Worm (Caenorhabditis elegans) whole organism, young adult: ENCODE results near the gene msp-81.

Experiments
- B0035.1 ChIP-seq: sonication (generic microtip); optimal IDR thresholded peaks from 2 replicates; lab custom pipeline; 2016; ENCODE audit warnings: missing genetic modification characterization, mild to moderate bottlenecking, missing compliant biosample characterization, missing genotype, missing genetic modification reagents
- C06A6.2 ChIP-seq: fragments of 200-800 bp; sonication (Bioruptor generic); conservative IDR thresholded peaks from 2 replicates; pipeline ENCODE4 v1.3.6; 2022; ENCODE audit warnings: missing genetic modification characterization, missing compliant biosample characterization
- F23B12.7 ChIP-seq: sonication (generic microtip); optimal IDR thresholded peaks from 2 replicates; lab custom pipeline; 2017; ENCODE audit warnings: missing genetic modification characterization, mild to moderate bottlenecking, missing compliant biosample characterization, antibody characterized with exemption, moderate library complexity; ENCODE audit not compliant: insufficient read depth
- F57C9.4 ChIP-seq: sonication (generic microtip); optimal IDR thresholded peaks from 2 replicates; lab custom pipeline; 2017; ENCODE audit warnings: mild to moderate bottlenecking, missing genetic modification characterization, missing compliant biosample characterization
- K11D2.4 ChIP-seq: fragments of 200-800 bp; sonication (Bioruptor generic); IDR thresholded peaks from 2 replicates; pipeline ENCODE4 v1.3.6; 2022; ENCODE audit warnings: missing genetic modification reagents, missing genetic modification characterization, missing compliant biosample characterization
- ZK185.1 ChIP-seq: sonication (generic microtip); optimal IDR thresholded peaks from 2 replicates; lab custom pipeline; 2016; ENCODE audit warnings: mild to moderate bottlenecking, missing genetic modification characterization, missing compliant biosample characterization; ENCODE audit not compliant: poor library complexity, severe bottlenecking
- aptf-2 ChIP-seq: fragments of 200-800 bp; sonication (Bioruptor generic); conservative IDR thresholded peaks from 2 replicates; pipeline ENCODE4 v1.3.6; 2022; ENCODE audit warnings: missing genetic modification reagents, missing genetic modification characterization, missing compliant biosample characterization
- atf-7 ChIP-seq: sonication (generic microtip); optimal IDR thresholded peaks from 2 replicates; lab custom pipeline; 2017; ENCODE audit warnings: mild to moderate bottlenecking, missing genetic modification characterization, missing compliant biosample characterization
- attf-5 ChIP-seq: fragments of 200-800 bp; sonication (Bioruptor generic); optimal IDR thresholded peaks from 2 replicates; lab custom pipeline; 2018; ENCODE audit warnings: mild to moderate bottlenecking, missing genetic modification characterization, missing compliant biosample characterization
- bed-1 ChIP-seq: fragments of 200-800 bp; sonication (Bioruptor generic); IDR thresholded peaks from 2 replicates; pipeline ENCODE4 v1.3.6; 2022; ENCODE audit warnings: missing genetic modification reagents, missing genetic modification characterization, missing compliant biosample characterization
- ccch-3 ChIP-seq: fragments of 200-800 bp; sonication (Bioruptor generic); optimal IDR thresholded peaks from 2 replicates; lab custom pipeline; 2018; ENCODE audit warnings: mild to moderate bottlenecking, missing genetic modification characterization, missing compliant biosample characterization
- cebp-1 ChIP-seq, 2 experiments: fragments of 200-800 bp in 1 of 2; sonication (Bioruptor generic) in 1 of 2; sonication (generic microtip) in 1 of 2; IDR thresholded peaks in 1 of 2; optimal IDR thresholded peaks in 1 of 2; 2 replicates each; pipeline versions ENCODE4 v1.3.6 to Lab custom; 2017 to 2022; ENCODE audit warnings: missing compliant biosample characterization in 2 of 2, missing genetic modification characterization in 2 of 2, mild to moderate bottlenecking in 1 of 2, missing genetic modification reagents in 1 of 2, moderate library complexity in 1 of 2
- cebp-2 ChIP-seq: fragments of 200-800 bp; sonication (Bioruptor generic); IDR thresholded peaks from 2 replicates; pipeline ENCODE4 v1.3.6; 2022; ENCODE audit warnings: missing genetic modification characterization, missing compliant biosample characterization
- ceh-58 ChIP-seq: fragments of 200-800 bp; sonication (Bioruptor generic); IDR thresholded peaks from 2 replicates; pipeline ENCODE4 v1.3.6; 2022; ENCODE audit warnings: missing genetic modification characterization, missing compliant biosample characterization
- ceh-79 ChIP-seq: sonication (generic microtip); optimal IDR thresholded peaks from 2 replicates; lab custom pipeline; 2017; ENCODE audit warnings: mild to moderate bottlenecking, missing genetic modification characterization, missing compliant biosample characterization
- dox-1 ChIP-seq: fragments of 200-800 bp; sonication (Bioruptor generic); IDR thresholded peaks from 2 replicates; pipeline ENCODE4 v1.3.6; 2022; ENCODE audit warnings: missing genetic modification reagents, missing genetic modification characterization, missing compliant biosample characterization
- dpl-1 ChIP-seq: fragments of 150-350 bp; optimal IDR thresholded peaks from 2 replicates; lab custom pipeline; 2014; ENCODE audit warnings: missing biosample characterization, missing genetic modification reagents, missing genetic modification characterization
- egrh-3 ChIP-seq: fragments of 200-800 bp; sonication (Bioruptor generic); IDR thresholded peaks from 2 replicates; pipeline ENCODE4 v1.3.6; 2022; ENCODE audit warnings: missing genetic modification reagents, missing genetic modification characterization, missing compliant biosample characterization
- fkh-3 ChIP-seq: sonication (generic microtip); optimal IDR thresholded peaks from 2 replicates; lab custom pipeline; 2016; ENCODE audit warnings: mild to moderate bottlenecking, missing genetic modification characterization, missing compliant biosample characterization
- hmg-1.2 ChIP-seq: fragments of 200-800 bp; sonication (Bioruptor generic); IDR thresholded peaks from 2 replicates; pipeline ENCODE4 v1.3.6; 2022; ENCODE audit warnings: missing genetic modification reagents, missing genetic modification characterization, missing compliant biosample characterization
- hmg-20 ChIP-seq: fragments of 200-800 bp; sonication (Bioruptor generic); IDR thresholded peaks from 2 replicates; pipeline ENCODE4 v1.3.6; 2022; ENCODE audit warnings: missing genetic modification reagents, missing genetic modification characterization, missing compliant biosample characterization
- let-526 ChIP-seq: fragments of 200-800 bp; sonication (Bioruptor generic); IDR thresholded peaks from 2 replicates; pipeline ENCODE4 v1.3.6; 2022; ENCODE audit warnings: missing genetic modification reagents, missing genetic modification characterization, missing compliant biosample characterization
- let-607 ChIP-seq, 2 experiments: fragments of 200-800 bp in 1 of 2; sonication (Bioruptor generic) in 1 of 2; sonication (generic microtip) in 1 of 2; optimal IDR thresholded peaks; 2 replicates each; lab custom pipeline; 2016 to 2018; ENCODE audit warnings: mild to moderate bottlenecking in 2 of 2, missing compliant biosample characterization in 2 of 2, missing genetic modification characterization in 2 of 2, moderate library complexity in 2 of 2, missing genotype in 1 of 2
- lin-26 ChIP-seq: fragments of 200-800 bp; sonication (Bioruptor generic); IDR thresholded peaks from 2 replicates; pipeline ENCODE4 v1.3.6; 2022; ENCODE audit warnings: missing genetic modification reagents, missing genetic modification characterization, missing compliant biosample characterization
- lin-40 ChIP-seq: sonication (generic microtip); optimal IDR thresholded peaks from 2 replicates; lab custom pipeline; 2016; ENCODE audit warnings: missing genetic modification characterization, mild to moderate bottlenecking, missing compliant biosample characterization, missing genotype, missing genetic modification reagents
- lsy-27 ChIP-seq: sonication (generic microtip); optimal IDR thresholded peaks from 2 replicates; lab custom pipeline; 2017; ENCODE audit warnings: missing genetic modification characterization, mild to moderate bottlenecking, missing compliant biosample characterization, antibody characterized with exemption, missing genotype, borderline replicate concordance; ENCODE audit not compliant: insufficient read depth
- madf-10 ChIP-seq: sonication (generic microtip); optimal IDR thresholded peaks from 2 replicates; lab custom pipeline; 2016; ENCODE audit warnings: mild to moderate bottlenecking, missing genetic modification characterization, missing compliant biosample characterization
- mcd-1 ChIP-seq: fragments of 200-800 bp; sonication (Bioruptor generic); IDR thresholded peaks from 2 replicates; pipeline ENCODE4 v1.3.6; 2022; ENCODE audit warnings: missing genetic modification reagents, missing genetic modification characterization, missing compliant biosample characterization
- nfyb-1 ChIP-seq: fragments of 200-800 bp; sonication (Bioruptor generic); IDR thresholded peaks from 2 replicates; pipeline ENCODE4 v1.3.6; 2022; ENCODE audit warnings: missing genetic modification reagents, missing genetic modification characterization, missing compliant biosample characterization
- nhr-80 ChIP-seq: sonication (generic microtip); optimal IDR thresholded peaks from 2 replicates; lab custom pipeline; 2016; ENCODE audit warnings: missing genetic modification characterization, missing compliant biosample characterization
- nhr-90 ChIP-seq: sonication (generic microtip); optimal IDR thresholded peaks from 2 replicates; lab custom pipeline; 2016; ENCODE audit warnings: missing genotype, mild to moderate bottlenecking, missing genetic modification characterization, missing compliant biosample characterization
- repo-1 ChIP-seq: sonication (generic microtip); optimal IDR thresholded peaks from 2 replicates; lab custom pipeline; 2017; ENCODE audit warnings: mild to moderate bottlenecking, missing genetic modification characterization, missing compliant biosample characterization
- snpc-1.3 ChIP-seq: sonication (generic microtip); optimal IDR thresholded peaks from 2 replicates; lab custom pipeline; 2017; ENCODE audit warnings: missing genetic modification characterization, mild to moderate bottlenecking, missing compliant biosample characterization, antibody characterized with exemption, moderate library complexity, missing genotype, missing genetic modification reagents; ENCODE audit not compliant: insufficient read depth
- tbp1 ChIP-seq: fragments of 200-800 bp; sonication (Bioruptor generic); optimal IDR thresholded peaks from 2 replicates; lab custom pipeline; 2018; ENCODE audit warnings: mild to moderate bottlenecking, missing genetic modification characterization, missing compliant biosample characterization
- unc-130 ChIP-seq: sonication (generic microtip); optimal IDR thresholded peaks from 2 replicates; lab custom pipeline; 2016; ENCODE audit warnings: missing genetic modification reagents, missing genetic modification characterization, missing compliant biosample characterization
- zfh-2 ChIP-seq: fragments of 200-800 bp; sonication (Bioruptor generic); conservative IDR thresholded peaks from 2 replicates; pipeline ENCODE4 v1.3.6; 2022; ENCODE audit warnings: missing genetic modification reagents, missing genetic modification characterization, missing compliant biosample characterization
- ztf-6 ChIP-seq: fragments of 200-800 bp; sonication (Bioruptor generic); IDR thresholded peaks from 2 replicates; pipeline ENCODE4 v1.3.6; 2022; ENCODE audit warnings: missing genetic modification reagents, missing genetic modification characterization, missing compliant biosample characterization

Gene msp-81

ce11 chrIV:9878893-9879379 is 42.7 kb upstream of the msp-81 start, which contains the start of gene nhr-4:
nhr-4 (plus strand) TSS chrIV:9879329.
- no peak for TF ChIP-seq snpc-1.3
- no peak for TF ChIP-seq aptf-2
- TF ChIP-seq zfh-2 (GFP tag; lab: Robert Waterston, UW) = no peak
- TF ChIP-seq F23B12.7 (tag; lab: Kevin White, UChicago) = no peak
- no peak for TF ChIP-seq let-526 (GFP tag; lab: Robert Waterston, UW)
- no peak for TF ChIP-seq F57C9.4 (tag; lab: Kevin White, UChicago)
- no peak for TF ChIP-seq fkh-3 (tag; lab: Kevin White, UChicago)
- no peak for TF ChIP-seq cebp-2 (GFP tag; lab: Robert Waterston, UW)
- TF ChIP-seq bed-1 (GFP tag; lab: Robert Waterston, UW) = no peak
- TF ChIP-seq egrh-3 = no peak

DNA sequence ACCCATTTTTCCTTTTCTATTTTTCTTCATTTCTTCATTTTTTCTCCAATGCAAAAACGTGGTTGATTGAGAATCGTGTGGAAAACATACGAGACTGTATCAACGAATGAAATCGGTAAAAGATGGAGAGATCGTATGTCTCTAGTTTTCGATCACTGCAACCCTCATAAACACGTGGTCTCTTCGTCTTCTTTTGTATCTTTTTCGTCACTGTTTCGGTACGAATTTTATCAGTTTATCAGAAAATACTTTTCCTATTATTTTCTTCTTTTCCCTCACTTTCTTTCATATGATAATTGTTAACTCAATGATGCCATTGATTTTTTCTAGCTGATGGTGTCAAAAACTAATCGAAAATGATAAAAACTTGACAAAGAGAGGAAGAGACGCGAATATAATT is 39.4 kb upstream of the msp-81 start:
- TF ChIP-seq cebp-1 (GFP tag; IDR thresholded peaks at IDR 0.05; lab: Robert Waterston, UW) (no peak), cebp-1 (tag; optimal IDR thresholded peaks at IDR 0.05; lab: Kevin White, UChicago) (peak; percentile 47), zfh-2 (GFP tag; lab: Robert Waterston, UW) (no peak), let-607 (tag; optimal IDR thresholded peaks at IDR 0.05; lab: Kevin White, UChicago) (peak in 1 of 2 experiments; percentile 8), hmg-20 (GFP tag; lab: Robert Waterston, UW) (no peak), nhr-80 (tag; lab: Kevin White, UChicago) (peak; percentile 89), attf-5 (peak; percentile 14), ztf-6 (GFP tag; lab: Robert Waterston, UW) (no peak), nfyb-1 (no peak), lin-40 (peak; percentile 52), atf-7 (tag; lab: Kevin White, UChicago) (peak; percentile 0), dpl-1 (no peak), repo-1 (tag; lab: Kevin White, UChicago) (no peak), bed-1 (GFP tag; lab: Robert Waterston, UW) (no peak), C06A6.2 (GFP tag; lab: Robert Waterston, UW) (no peak; the same call in 1 of the 2 replicates), ceh-79 (tag; lab: Kevin White, UChicago) (no peak), nhr-90 (tag; lab: Kevin White, UChicago) (no peak)

- TF ChIP-seq K11D2.4 (GFP tag; lab: Robert Waterston, UW) (no peak), mcd-1 (0 out of 2 replicates have a peak, but pooled peaks have one; percentile 35), ZK185.1 (peak; percentile 36), B0035.1 (no peak), lin-26 (GFP tag; lab: Robert Waterston, UW) (no peak), ceh-58 (GFP tag; lab: Robert Waterston, UW) (no peak), dox-1 (GFP tag; lab: Robert Waterston, UW) (0 out of 2 replicates have a peak, but pooled peaks have one; percentile 21), cebp-1 (GFP tag; IDR thresholded peaks at IDR 0.05; lab: Robert Waterston, UW) (no peak), cebp-1 (tag; optimal IDR thresholded peaks at IDR 0.05; lab: Kevin White, UChicago) (peak; percentile 61), lin-40 (peak; percentile 16), dpl-1 (no peak), zfh-2 (GFP tag; lab: Robert Waterston, UW) (no peak), ccch-3 (GFP tag; lab: Kevin White, UChicago) (no peak), hmg-1.2 (GFP tag; lab: Robert Waterston, UW) (peak; percentile 80; the same call in 1 of the 2 replicates), attf-5 (peak; percentile 51), repo-1 (tag; lab: Kevin White, UChicago) (no peak), unc-130 (GFP tag; lab: Kevin White, UChicago) (no peak), madf-10 (tag; lab: Kevin White, UChicago) (peak; percentile 9), fkh-3 (tag; lab: Kevin White, UChicago) (no peak), nhr-80 (tag; lab: Kevin White, UChicago) (peak; percentile 53), tbp1 (GFP tag; lab: Kevin White, UChicago) (no peak), lsy-27 (tag; lab: Kevin White, UChicago) (no peak), nfyb-1 (peak; percentile 22; the same call in 1 of the 2 replicates)
Measured at ce11 chrIV:9873837-9874236, 37.6 kb upstream of the msp-81 start.
